Worm (Caenorhabditis elegans) whole organism, L4/young adult: ENCODE measurements around the gene C17H11.6.
A peak's percentile ranks its signal among the peaks of the same experiment; 100 is the strongest.

Experiments
- W03F9.2 ChIP-seq: fragments of 150-350 bp; optimal IDR thresholded peaks from 2 replicates; lab custom pipeline; 2014; ENCODE audit warnings: missing biosample characterization, missing genetic modification characterization
- dao-5 ChIP-seq: sonication (generic microtip); optimal IDR thresholded peaks from 2 replicates; lab custom pipeline; 2016; ENCODE audit warnings: missing genotype, missing genetic modification characterization, moderate library complexity, missing compliant biosample characterization
- him-1 ChIP-seq: sonication (generic microtip); optimal IDR thresholded peaks from 2 replicates; lab custom pipeline; 2016; ENCODE audit warnings: missing genotype, missing genetic modification reagents, missing genetic modification characterization, missing compliant biosample characterization

Gene C17H11.6

ce11 chrX:8163555-8163954 is 40.0 kb downstream of the C17H11.6 start:
- TF ChIP-seq him-1 (peak; percentile 77), dao-5 (tag; lab: Kevin White, UChicago) (no peak)

- TF ChIP-seq dao-5 (tag; lab: Kevin White, UChicago) (no peak), him-1 (no peak), W03F9.2 (no peak)
Observed at ce11 chrX:8162793-8163192, 40.8 kb downstream of the C17H11.6 start, which contains the start of gene F22F1.3. Gene F22F1.3 (minus strand): TSS chrX:8163073.

ce11 chrX:8160016-8160415 is 43.6 kb downstream of the C17H11.6 start:
- no peak for TF ChIP-seq dao-5 (tag; lab: Kevin White, UChicago)
- no peak for TF ChIP-seq W03F9.2
- TF ChIP-seq him-1, result no peak

DNA sequence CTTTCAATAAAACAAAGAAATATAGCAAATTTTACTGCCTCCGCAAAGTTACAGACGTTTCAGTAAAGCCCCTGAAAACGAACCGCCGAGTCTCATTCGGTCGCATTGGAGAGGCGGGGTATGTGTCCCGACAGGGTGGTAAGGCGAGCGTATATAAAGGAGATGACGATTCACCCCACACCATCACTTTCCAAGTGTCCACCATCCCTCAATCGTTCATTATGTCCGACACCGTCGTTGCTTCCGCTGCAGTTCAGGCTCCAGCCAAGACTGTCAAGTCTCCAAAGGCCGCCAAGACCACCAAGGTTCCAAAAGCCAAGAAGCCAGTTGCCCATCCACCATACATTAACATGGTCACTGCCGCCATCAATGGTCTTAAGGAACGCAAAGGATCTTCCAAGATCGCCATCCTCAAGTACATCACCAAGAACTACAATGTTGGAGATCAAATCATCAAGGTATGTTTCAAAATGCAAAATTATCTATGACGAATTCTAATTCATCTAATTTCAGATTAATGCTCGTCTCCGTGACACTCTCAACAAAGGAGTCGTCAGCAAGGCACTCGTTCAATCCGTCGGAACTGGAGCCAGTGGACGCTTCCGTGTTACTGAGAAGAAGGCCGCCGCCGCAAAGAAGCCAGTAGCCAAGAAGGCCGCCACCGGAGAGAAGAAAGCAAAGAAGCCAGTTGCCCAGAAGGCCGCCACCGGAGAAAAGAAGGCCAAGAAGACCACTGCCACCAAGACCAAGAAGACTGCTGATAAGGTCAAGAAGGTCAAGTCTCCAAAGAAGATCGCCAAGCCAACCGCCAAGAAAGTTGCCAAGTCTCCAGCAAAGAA is 44.4 kb downstream of the C17H11.6 start, which contains the start of gene hil-3:
TSS of gene hil-3 (plus strand) at position 195 of the 839 bp plus-strand sequence.
- TF ChIP-seq dao-5 (tag; lab: Kevin White, UChicago) (no peak), him-1 (no peak), W03F9.2 (no peak)

DNA sequence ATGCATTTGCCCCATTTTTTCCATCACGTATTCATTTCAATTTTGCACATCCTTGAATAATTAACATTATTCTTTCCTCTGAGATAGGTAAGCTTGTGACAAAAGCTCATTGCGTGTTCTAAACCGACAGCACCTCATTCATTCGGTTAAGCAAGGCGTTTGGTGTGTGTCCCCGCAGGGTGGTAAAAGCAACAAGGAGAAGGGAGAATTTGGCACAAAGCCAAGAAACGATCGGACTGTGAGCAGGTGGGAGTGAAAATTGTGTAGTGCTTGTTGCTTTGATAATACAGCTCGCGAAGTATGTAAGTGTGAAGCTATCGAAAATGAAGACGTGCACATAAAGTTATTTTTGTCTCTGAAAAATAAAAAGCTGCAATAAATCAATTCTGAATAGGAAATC is 46.5 kb downstream of the C17H11.6 start:
- TF ChIP-seq dao-5 (tag; lab: Kevin White, UChicago), result no peak
- no peak for TF ChIP-seq W03F9.2
- no peak for TF ChIP-seq him-1

- no peak for TF ChIP-seq him-1
- TF ChIP-seq W03F9.2, result peak; percentile 22
- no peak for TF ChIP-seq dao-5 (tag; lab: Kevin White, UChicago)
Observed at ce11 chrX:8156502-8156901, 47.1 kb downstream of the C17H11.6 start.

ce11 chrX:8155969-8156368 is 47.6 kb downstream of the C17H11.6 start:
- no peak for TF ChIP-seq dao-5 (tag; lab: Kevin White, UChicago)
- TF ChIP-seq him-1, result no peak
- TF ChIP-seq W03F9.2, result no peak

DNA sequence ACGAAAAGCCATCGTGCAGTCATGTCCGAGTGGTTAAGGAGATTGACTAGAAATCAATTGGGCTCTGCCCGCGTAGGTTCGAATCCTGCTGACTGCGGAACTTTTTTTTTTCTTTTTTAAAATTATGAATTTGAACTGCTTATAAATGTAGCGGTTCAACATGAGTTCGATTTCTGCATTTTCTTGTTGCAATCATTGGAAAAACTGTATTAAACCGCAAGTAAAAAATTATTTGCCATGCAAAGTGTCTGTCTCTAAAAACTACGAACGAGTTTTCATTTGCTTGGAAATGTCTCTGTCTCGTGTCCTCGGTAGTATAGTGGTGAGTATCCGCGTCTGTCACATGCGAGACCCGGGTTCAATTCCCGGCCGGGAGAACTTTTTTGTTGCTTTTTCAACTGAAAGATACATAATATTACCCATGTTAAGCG is 48.1 kb downstream of the C17H11.6 start:
- TF ChIP-seq dao-5 (tag; lab: Kevin White, UChicago), result peak; percentile 30

ce11 chrX:8151409-8151808 is 52.2 kb downstream of the C17H11.6 start:
- TF ChIP-seq dao-5 (tag; lab: Kevin White, UChicago) (no peak), him-1 (no peak), W03F9.2 (no peak)

DNA sequence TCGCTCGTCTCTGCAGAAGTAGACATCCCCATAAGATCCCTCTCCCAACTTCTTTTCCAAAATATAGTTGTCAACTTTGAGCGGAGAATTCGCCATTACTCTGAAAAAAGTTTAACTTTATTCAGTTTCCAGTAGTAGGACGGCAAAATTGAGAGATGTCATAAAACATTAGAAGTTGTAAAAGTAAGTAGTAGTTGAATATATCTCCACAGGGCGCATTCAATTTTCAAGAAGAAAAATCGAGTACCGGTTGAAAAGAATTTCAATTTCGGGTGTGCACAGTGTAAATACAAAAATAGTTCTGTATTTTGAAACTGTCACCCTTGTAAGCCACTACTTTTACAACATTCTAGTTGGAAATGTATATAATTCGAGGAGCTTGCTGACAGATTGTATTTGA is 53.0 kb downstream of the C17H11.6 start, which contains the start of gene F22F1.2:
TSS of gene F22F1.2 (minus strand) at position 101 of the 400 bp plus-strand sequence.
- TF ChIP-seq him-1, result no peak
- TF ChIP-seq W03F9.2, result no peak
- TF ChIP-seq dao-5 (tag; lab: Kevin White, UChicago), result no peak

DNA sequence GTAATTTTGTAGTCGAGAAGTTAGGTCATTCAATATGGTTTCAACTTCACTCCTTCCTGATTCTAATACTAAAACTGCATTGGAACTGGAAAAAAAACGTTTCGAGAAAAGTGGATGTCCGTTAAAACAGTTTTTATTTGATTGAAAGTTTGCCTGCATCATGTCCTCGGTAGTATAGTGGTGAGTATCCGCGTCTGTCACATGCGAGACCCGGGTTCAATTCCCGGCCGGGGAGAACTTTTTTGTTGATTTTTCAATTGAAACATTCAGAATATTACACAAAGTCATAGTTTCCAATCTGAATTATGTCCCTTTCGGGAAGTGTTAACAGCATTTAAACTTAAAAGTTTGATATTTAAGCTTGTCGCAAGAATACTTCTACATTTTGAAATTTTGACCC is 54.6 kb downstream of the C17H11.6 start:
- TF ChIP-seq W03F9.2 (no peak), dao-5 (tag; lab: Kevin White, UChicago) (no peak), him-1 (no peak)

ce11 chrX:8147398-8147797 is 56.2 kb downstream of the C17H11.6 start, which contains the start of gene C02B8.1:
Gene C02B8.1 (plus strand): TSS chrX:8147698.
- TF ChIP-seq dao-5 (tag; lab: Kevin White, UChicago), result no peak
- no peak for TF ChIP-seq him-1
- TF ChIP-seq W03F9.2, result no peak

ce11 chrX:8139146-8139545 is 64.4 kb downstream of the C17H11.6 start, which contains the start of gene C02B8.3:
Gene C02B8.3 (plus strand): TSS chrX:8139446.
- TF ChIP-seq him-1 (no peak), dao-5 (tag; lab: Kevin White, UChicago) (no peak), W03F9.2 (no peak)

DNA sequence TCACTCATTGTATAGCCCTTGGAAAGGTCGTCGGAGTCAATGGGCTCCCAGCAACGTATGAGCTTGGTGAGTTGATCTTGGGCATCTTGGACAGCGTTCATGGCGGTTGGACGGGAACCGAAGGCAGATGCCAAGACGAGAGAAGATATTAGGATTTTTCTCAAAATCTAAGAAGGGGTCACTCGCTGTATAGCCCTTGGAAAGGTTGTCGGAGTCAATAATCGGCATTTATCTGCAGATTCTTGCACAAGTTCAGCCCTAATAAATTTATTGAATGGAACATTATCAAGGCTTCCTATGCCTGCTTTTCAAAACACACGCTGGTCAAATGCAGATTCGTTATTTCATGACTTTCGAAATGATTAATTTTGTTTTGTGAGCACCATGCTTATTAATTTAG is 65.8 kb downstream of the C17H11.6 start, which contains the start of gene C02B8.7:
TSS of gene C02B8.7 (minus strand) at position 101 of the 400 bp plus-strand sequence.
- TF ChIP-seq dao-5 (tag; lab: Kevin White, UChicago) (no peak), W03F9.2 (no peak), him-1 (no peak)

DNA sequence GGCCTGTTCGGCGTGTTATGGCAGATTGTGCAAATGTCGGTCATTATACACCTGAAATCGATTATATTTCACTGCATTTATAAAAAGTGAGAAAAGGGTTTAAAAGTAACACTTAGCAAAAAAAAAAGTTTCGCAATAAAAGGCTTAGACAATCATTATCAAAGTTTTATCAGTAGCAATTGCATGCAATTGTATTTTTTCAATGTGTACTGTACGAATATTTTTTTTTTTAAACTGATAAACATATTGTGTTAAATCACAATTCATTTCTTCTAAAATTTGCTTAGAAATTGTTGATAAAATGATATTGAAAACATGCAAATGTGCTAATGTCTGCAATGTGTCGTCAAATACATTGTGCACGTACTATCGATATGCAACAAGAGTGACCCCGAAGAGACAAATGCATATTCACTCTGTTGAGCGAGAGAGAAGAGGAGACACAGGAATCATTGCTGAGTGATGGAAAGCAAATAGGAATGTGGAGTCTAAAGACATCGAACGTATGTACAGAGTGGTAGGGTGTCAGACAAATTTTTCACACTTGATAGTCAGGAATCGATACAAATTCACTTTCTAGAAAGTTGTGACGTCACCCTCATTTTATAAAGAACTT is 67.2 kb downstream of the C17H11.6 start, which contains the start of gene C02B8.6:
TSS of gene C02B8.6 (minus strand) at position 51 of the 616 bp plus-strand sequence.
- no peak for TF ChIP-seq dao-5 (tag; lab: Kevin White, UChicago)
- TF ChIP-seq W03F9.2, result peak; percentile 48
